Worm (Caenorhabditis elegans) whole organism, young adult: Measurements from ENCODE around the gene cpt-5.

ENCODE experiments used
- C17E4.6 ChIP-seq: fragments of 200-800 bp; sonication (Bioruptor generic); IDR thresholded peaks from 2 replicates; pipeline ENCODE4 v1.3.6; 2022; ENCODE audit warnings: missing genetic modification reagents, missing genetic modification characterization, missing compliant biosample characterization
- dpl-1 ChIP-seq: fragments of 150-350 bp; optimal IDR thresholded peaks from 2 replicates; lab custom pipeline; 2014; ENCODE audit warnings: missing biosample characterization, missing genetic modification reagents, missing genetic modification characterization
- hrde-1 ChIP-seq: sonication (generic microtip); optimal IDR thresholded peaks from 2 replicates; lab custom pipeline; 2016; ENCODE audit warnings: missing genetic modification characterization, mild to moderate bottlenecking, missing compliant biosample characterization, moderate library complexity, missing genotype, missing genetic modification reagents, borderline replicate concordance
- repo-1 ChIP-seq: sonication (generic microtip); optimal IDR thresholded peaks from 2 replicates; lab custom pipeline; 2017; ENCODE audit warnings: mild to moderate bottlenecking, missing genetic modification characterization, missing compliant biosample characterization

DNA sequence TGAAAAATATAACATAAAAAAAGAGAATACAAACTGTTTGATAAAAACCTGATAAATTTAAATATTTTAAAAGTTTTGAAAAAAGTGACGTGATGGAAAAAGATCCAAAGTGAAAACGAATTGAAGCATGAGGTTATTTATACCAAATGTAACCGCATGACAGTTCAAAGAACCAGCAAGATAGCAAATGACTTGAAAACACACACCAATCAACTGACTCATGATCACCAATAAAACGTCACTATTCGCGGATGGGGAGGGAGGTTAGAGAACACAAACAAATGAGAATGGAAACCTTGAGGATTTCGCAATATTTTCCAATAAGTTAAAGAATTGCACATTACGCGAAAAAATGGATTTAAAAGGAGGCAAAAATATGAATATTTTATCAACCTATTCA lies 36.4 kb downstream of the cpt-5 start, which contains the start of gene C06B3.7:
- TF ChIP-seq C17E4.6 (GFP tag; lab: Robert Waterston, UW): no peak
- TF ChIP-seq repo-1: no peak
- TF ChIP-seq hrde-1 (tag; lab: Kevin White, UChicago): no peak
- no peak for TF ChIP-seq dpl-1
